Fruit fly (Drosophila melanogaster) whole organism, embryonic: ENCODE measurements around the gene CG31344.

Source experiments
- Bgb ChIP-seq: fragments of 200-800 bp; sonication (Bioruptor generic); IDR thresholded peaks from 2 replicates; pipeline ENCODE4 v1.3.6; 2022; ENCODE audit warnings: missing biosample characterization, missing genetic modification characterization; ENCODE audit not compliant: partially characterized antibody
- CG11093 ChIP-seq: fragments of 200-800 bp; sonication (Bioruptor generic); IDR thresholded peaks from 3 replicates; pipeline ENCODE4 v1.3.6; 2022; ENCODE audit warnings: missing biosample characterization, missing genetic modification characterization
- CG11398 ChIP-seq: fragments of 200-800 bp; sonication (Bioruptor generic); optimal IDR thresholded peaks from 2 replicates; lab custom pipeline; 2016; ENCODE audit warnings: missing biosample characterization, missing genetic modification characterization
- CG12236 ChIP-seq: fragments of 200-800 bp; sonication (Bioruptor generic); optimal IDR thresholded peaks from 2 replicates; lab custom pipeline; 2016; ENCODE audit warnings: missing biosample characterization, missing genetic modification characterization
- CG15073 ChIP-seq: fragments of 200-800 bp; sonication (Bioruptor generic); optimal IDR thresholded peaks from 2 replicates; lab custom pipeline; 2016; ENCODE audit warnings: missing biosample characterization, missing genetic modification characterization
- CG17912 ChIP-seq: fragments of 200-800 bp; sonication (Bioruptor generic); optimal IDR thresholded peaks from 2 replicates; lab custom pipeline; 2018; ENCODE audit warnings: missing biosample characterization, mild to moderate bottlenecking, missing genetic modification characterization
- CG30020 ChIP-seq: fragments of 200-800 bp; optimal IDR thresholded peaks from 2 replicates; lab custom pipeline; 2019; ENCODE audit warnings: missing biosample characterization, mild to moderate bottlenecking, missing genetic modification characterization, moderate library complexity
- CG3847 ChIP-seq: fragments of 200-800 bp; sonication (Bioruptor generic); IDR thresholded peaks from 2 replicates; pipeline ENCODE4 v1.3.6; 2022; ENCODE audit warnings: missing biosample characterization, missing genetic modification characterization
- CG4404 ChIP-seq: fragments of 200-800 bp; sonication (Bioruptor generic); IDR thresholded peaks from 2 replicates; pipeline ENCODE4 v1.3.6; 2022; ENCODE audit warnings: missing biosample characterization, missing genetic modification characterization
- CG4854 ChIP-seq: fragments of 200-800 bp; sonication (Bioruptor generic); optimal IDR thresholded peaks from 2 replicates; lab custom pipeline; 2016; ENCODE audit warnings: missing biosample characterization, missing genetic modification characterization, inconsistent platforms
- CG7839 ChIP-seq: fragments of 200-800 bp; sonication (Bioruptor generic); optimal IDR thresholded peaks from 3 replicates; lab custom pipeline; 2018; ENCODE audit warnings: missing biosample characterization, mild to moderate bottlenecking, missing genetic modification characterization, moderate library complexity
- CG9437 ChIP-seq: fragments of 200-800 bp; sonication (Bioruptor generic); optimal IDR thresholded peaks from 2 replicates; lab custom pipeline; 2018; ENCODE audit warnings: missing biosample characterization, mild to moderate bottlenecking, missing genetic modification characterization
- CG9727 ChIP-seq: fragments of 200-800 bp; sonication (Bioruptor generic); optimal IDR thresholded peaks from 3 replicates; lab custom pipeline; 2017; ENCODE audit warnings: missing biosample characterization, mild to moderate bottlenecking, missing genetic modification characterization
- CG9932 ChIP-seq: fragments of 200-800 bp; sonication (Bioruptor generic); IDR thresholded peaks from 2 replicates; pipeline ENCODE4 v1.3.6; 2022; ENCODE audit warnings: missing biosample characterization, missing genetic modification characterization
- CkIIα-i1 ChIP-seq: fragments of 200-800 bp; sonication (Bioruptor generic); IDR thresholded peaks from 2 replicates; pipeline ENCODE4 v1.3.6; 2022; ENCODE audit warnings: missing biosample characterization, missing genetic modification characterization
- D ChIP-seq, 2 experiments: fragments of 200-800 bp in 1 of 2; fragments of >200 bp in 1 of 2; sonication (Bioruptor generic) in 1 of 2; optimal IDR thresholded peaks; 2 replicates in 1 of 2; 3 replicates in 1 of 2; lab custom pipeline; 2017; ENCODE audit warnings: mild to moderate bottlenecking in 1 of 2, missing biosample characterization in 1 of 2, missing genetic modification characterization in 1 of 2, missing genetic modification reagents in 1 of 2
- Dip2 ChIP-seq: fragments of 200-800 bp; sonication (Bioruptor generic); IDR thresholded peaks from 2 replicates; pipeline ENCODE4 v1.3.6; 2022; ENCODE audit warnings: missing biosample characterization, missing genetic modification characterization
- Dref ChIP-seq: fragments of 200-800 bp; sonication (Bioruptor generic); IDR thresholded peaks from 2 replicates; pipeline ENCODE4 v1.3.6; 2022; ENCODE audit warnings: missing biosample characterization, missing genetic modification characterization
- E2f1 ChIP-seq: fragments of 200-800 bp; sonication (Bioruptor generic); IDR thresholded peaks from 2 replicates; pipeline ENCODE4 v1.3.6; 2022; ENCODE audit warnings: missing biosample characterization, missing genetic modification characterization
- Fer1 ChIP-seq: fragments of 200-800 bp; sonication (Bioruptor generic); optimal IDR thresholded peaks from 2 replicates; lab custom pipeline; 2017; ENCODE audit warnings: missing biosample characterization, mild to moderate bottlenecking, missing genetic modification characterization
- Hand ChIP-seq: fragments of 200-800 bp; sonication (Bioruptor generic); optimal IDR thresholded peaks from 2 replicates; lab custom pipeline; 2017; ENCODE audit warnings: mild to moderate bottlenecking, missing biosample characterization, missing genetic modification reagents, missing genetic modification characterization
- Hr39 ChIP-seq: fragments of >200 bp; optimal IDR thresholded peaks from 2 replicates; lab custom pipeline; 2017
- Lim3 ChIP-seq: fragments of 200-800 bp; sonication (Bioruptor generic); IDR thresholded peaks from 2 replicates; pipeline ENCODE4 v1.3.6; 2022; ENCODE audit warnings: missing biosample characterization, missing genetic modification characterization
- Oli ChIP-seq: fragments of 200-800 bp; sonication (Bioruptor generic); optimal IDR thresholded peaks from 2 replicates; lab custom pipeline; 2018; ENCODE audit warnings: missing biosample characterization, mild to moderate bottlenecking, missing genetic modification characterization, moderate library complexity
- Rfx ChIP-seq: fragments of 200-800 bp; sonication (Bioruptor generic); IDR thresholded peaks from 2 replicates; pipeline ENCODE4 v1.3.6; 2022; ENCODE audit warnings: missing biosample characterization, missing genetic modification characterization
- Sry-δ ChIP-seq: fragments of 200-800 bp; sonication (Bioruptor generic); optimal IDR thresholded peaks from 2 replicates; lab custom pipeline; 2016; ENCODE audit warnings: missing biosample characterization, missing genetic modification characterization
- Tbp ChIP-seq: fragments of >200 bp; optimal IDR thresholded peaks from 2 replicates; lab custom pipeline; 2018; ENCODE audit warnings: missing biosample characterization, missing genetic modification characterization
- Vsx1 ChIP-seq: fragments of 200-800 bp; sonication (Bioruptor generic); optimal IDR thresholded peaks from 2 replicates; lab custom pipeline; 2017; ENCODE audit warnings: missing biosample characterization, mild to moderate bottlenecking, missing genetic modification characterization, missing genetic modification reagents
- br ChIP-seq: fragments of >200 bp; optimal IDR thresholded peaks from 2 replicates; lab custom pipeline; 2017
- corto ChIP-seq: fragments of 200-800 bp; sonication (Bioruptor generic); optimal IDR thresholded peaks from 2 replicates; lab custom pipeline; 2016; ENCODE audit warnings: missing biosample characterization, mild to moderate bottlenecking, missing genetic modification characterization, moderate library complexity
- crol ChIP-seq: fragments of 200-800 bp; sonication (Bioruptor generic); IDR thresholded peaks from 2 replicates; pipeline ENCODE4 v1.3.6; 2022; ENCODE audit warnings: missing biosample characterization, missing genetic modification characterization
- dmrt11E ChIP-seq: fragments of 200-800 bp; sonication (Bioruptor generic); optimal IDR thresholded peaks from 3 replicates; lab custom pipeline; 2018; ENCODE audit warnings: missing biosample characterization, mild to moderate bottlenecking, missing genetic modification characterization, moderate library complexity
- fd3F ChIP-seq: fragments of 200-800 bp; sonication (Bioruptor generic); optimal IDR thresholded peaks from 2 replicates; lab custom pipeline; 2018; ENCODE audit warnings: missing biosample characterization, mild to moderate bottlenecking, missing genetic modification characterization, moderate library complexity
- gfzf ChIP-seq: fragments of 200-800 bp; sonication (Bioruptor generic); optimal IDR thresholded peaks from 2 replicates; lab custom pipeline; 2016; ENCODE audit warnings: missing biosample characterization, mild to moderate bottlenecking, missing genetic modification characterization, moderate library complexity
- kah ChIP-seq: fragments of 200-800 bp; sonication (Bioruptor generic); optimal IDR thresholded peaks from 2 replicates; lab custom pipeline; 2018; ENCODE audit warnings: missing biosample characterization, mild to moderate bottlenecking, missing genetic modification characterization
- knrl ChIP-seq: fragments of 200-800 bp; sonication (Bioruptor generic); IDR thresholded peaks from 3 replicates; pipeline ENCODE4 v1.3.6; 2022; ENCODE audit warnings: missing biosample characterization, missing genetic modification characterization; ENCODE audit not compliant: partially characterized antibody
- mam ChIP-seq: fragments of 200-800 bp; sonication (Bioruptor generic); optimal IDR thresholded peaks from 3 replicates; lab custom pipeline; 2016; ENCODE audit warnings: missing biosample characterization, missing genetic modification characterization
- nau ChIP-seq: fragments of 200-800 bp; sonication (Bioruptor generic); optimal IDR thresholded peaks from 3 replicates; lab custom pipeline; 2017; ENCODE audit warnings: missing biosample characterization, mild to moderate bottlenecking, missing genetic modification characterization, missing genetic modification reagents
- nom ChIP-seq: fragments of 200-800 bp; sonication (Bioruptor generic); optimal IDR thresholded peaks from 2 replicates; lab custom pipeline; 2017; ENCODE audit warnings: missing biosample characterization, missing genetic modification characterization, mild to moderate bottlenecking, moderate library complexity, missing genetic modification reagents
- oc ChIP-seq: fragments of 200-800 bp; sonication (Bioruptor generic); optimal IDR thresholded peaks from 2 replicates; lab custom pipeline; 2018; ENCODE audit warnings: missing biosample characterization, mild to moderate bottlenecking, missing genetic modification characterization, moderate library complexity
- onecut ChIP-seq: fragments of 200-800 bp; sonication (Bioruptor generic); IDR thresholded peaks from 2 replicates; pipeline ENCODE4 v1.3.6; 2022; ENCODE audit warnings: missing biosample characterization, missing genetic modification characterization
- otp ChIP-seq: fragments of 200-800 bp; sonication (Bioruptor generic); IDR thresholded peaks from 3 replicates; pipeline ENCODE4, ENCODE4 v1.3.6; 2022; ENCODE audit warnings: missing biosample characterization, missing genetic modification characterization
- pb ChIP-seq: fragments of 200-800 bp; sonication (Bioruptor generic); optimal IDR thresholded peaks from 3 replicates; lab custom pipeline; 2016; ENCODE audit warnings: missing biosample characterization, missing genetic modification characterization
- pfk ChIP-seq: fragments of 200-800 bp; sonication (Bioruptor generic); optimal IDR thresholded peaks from 2 replicates; lab custom pipeline; 2018; ENCODE audit warnings: missing biosample characterization, mild to moderate bottlenecking, missing genetic modification characterization, moderate library complexity
- prd ChIP-seq, 3 experiments: fragments of >200 bp in 2 of 3; fragments of 200-800 bp in 1 of 3; sonication (Bioruptor generic) in 1 of 3; optimal IDR thresholded peaks in 2 of 3; IDR thresholded peaks in 1 of 3; 2 replicates in 2 of 3; 3 replicates in 1 of 3; pipeline versions ENCODE4 v1.3.6 to Lab custom; 2017 to 2022; ENCODE audit warnings: missing biosample characterization in 1 of 3, missing genetic modification characterization in 1 of 3
- sd ChIP-seq: fragments of 200-800 bp; sonication (Bioruptor generic); optimal IDR thresholded peaks from 3 replicates; lab custom pipeline; 2018; ENCODE audit warnings: missing biosample characterization, mild to moderate bottlenecking, missing genetic modification characterization, moderate library complexity
- slbo ChIP-seq: fragments of 200-800 bp; sonication (Bioruptor generic); IDR thresholded peaks from 2 replicates; pipeline ENCODE4 v1.3.6; 2022; ENCODE audit warnings: missing biosample characterization, missing genetic modification characterization
- stwl ChIP-seq: fragments of 200-800 bp; sonication (Bioruptor generic); optimal IDR thresholded peaks from 3 replicates; lab custom pipeline; 2018; ENCODE audit warnings: missing biosample characterization, mild to moderate bottlenecking, missing genetic modification characterization, moderate library complexity
- usp ChIP-seq: fragments of >200 bp; optimal IDR thresholded peaks from 2 replicates; lab custom pipeline; 2017; ENCODE audit warnings: missing biosample characterization, missing genetic modification characterization

CG31344 gene

dm6 chr3R:15196134-15197034 lies 28.7 kb downstream of the CG31344 start, which contains the start of the genes Kpc1 and CG42542 (continued):
- TF ChIP-seq CG15073 (GFP tag; lab: Kevin White, UChicago) (no peak), E2f1 (GFP tag; lab: Robert Waterston, UW) (no peak), Hand (GFP tag; lab: Kevin White, UChicago) (peak; percentile 33), CG7839 (tag; lab: Kevin White, UChicago) (no peak), pb (GFP tag; lab: Kevin White, UChicago) (peak; percentile 64), CkIIα-i1 (GFP tag; lab: Robert Waterston, UW) (no peak), corto (GFP tag; lab: Kevin White, UChicago) (peak; percentile 35), fd3F (GFP tag; lab: Kevin White, UChicago) (peak; percentile 29), CG9932 (peak; percentile 91), gfzf (GFP tag; lab: Kevin White, UChicago) (peak; percentile 23), Sry-δ (GFP tag; lab: Kevin White, UChicago) (peak; percentile 98), Fer1 (GFP tag; lab: Kevin White, UChicago) (no peak), CG12236 (GFP tag; lab: Kevin White, UChicago) (peak; percentile 33), D (optimal IDR thresholded peaks at IDR 0.05; lab: Kevin White, UChicago) (no peak), D (GFP tag; optimal IDR thresholded peaks at IDR 0.05; lab: Kevin White, UChicago) (peak; percentile 11), br (lab: Kevin White, UChicago) (no peak), knrl (peak; percentile 93), onecut (GFP tag; lab: Robert Waterston, UW) (peak; percentile 0), slbo (GFP tag; lab: Robert Waterston, UW) (peak; percentile 81), Vsx1 (peak; percentile 76), nom (GFP tag; lab: Kevin White, UChicago) (no peak), CG9437 (GFP tag; lab: Kevin White, UChicago) (peak; percentile 91), Bgb (GFP tag; lab: Robert Waterston, UW) (peak; percentile 84), prd (optimal IDR thresholded peaks at IDR 0.05; lab: Kevin White, UChicago) (no peak), prd (GFP tag; IDR thresholded peaks at IDR 0.05; lab: Robert Waterston, UW) (peak; percentile 75), otp (GFP tag; lab: Robert Waterston, UW) (peak; percentile 67; the same call in 1 of the 3 replicates), dmrt11E (tag; lab: Kevin White, UChicago) (peak; percentile 75), Rfx (GFP tag; lab: Robert Waterston, UW) (peak; percentile 86), Hr39 (no peak), Oli (tag; lab: Kevin White, UChicago) (peak; percentile 67), CG11093 (GFP tag; lab: Robert Waterston, UW) (no peak), CG30020 (peak; percentile 54), pfk (no peak), Dip2 (GFP tag; lab: Robert Waterston, UW) (no peak), Dref (GFP tag; lab: Robert Waterston, UW) (peak; percentile 46), mam (GFP tag; lab: Kevin White, UChicago) (peak; percentile 71), Tbp (GFP tag; lab: Kevin White, UChicago) (no peak), kah (no peak), sd (no peak), nau (GFP tag; lab: Kevin White, UChicago) (no peak), CG17912 (peak; percentile 52), Lim3 (GFP tag; lab: Robert Waterston, UW) (no peak), oc (tag; lab: Kevin White, UChicago) (no peak), crol (GFP tag; lab: Robert Waterston, UW) (no peak), CG3847 (peak; percentile 79), CG9727 (GFP tag; lab: Kevin White, UChicago) (peak; percentile 73), usp (no peak), stwl (peak; percentile 87), CG11398 (GFP tag; lab: Kevin White, UChicago) (no peak), CG4854 (GFP tag; lab: Kevin White, UChicago) (no peak), CG4404 (GFP tag; lab: Robert Waterston, UW) (peak; percentile 75; the same call in 1 of the 2 replicates)
